Worm (Caenorhabditis elegans) whole organism, L4 larva: ENCODE results near the gene C25G4.8.

Source experiments
- F49E8.2 ChIP-seq: sonication (generic microtip); optimal IDR thresholded peaks from 2 replicates; lab custom pipeline; 2016; ENCODE audit warnings: missing compliant biosample characterization, mild to moderate bottlenecking, missing genetic modification characterization, borderline replicate concordance
- ZK546.5 ChIP-seq, 2 experiments: sonication (generic microtip); optimal IDR thresholded peaks; 2 replicates each; lab custom pipeline; 2017; ENCODE audit warnings: missing biosample characterization in 2 of 2, missing genetic modification characterization in 2 of 2
- ama-1 ChIP-seq: fragments of 150-350 bp; optimal IDR thresholded peaks from 2 replicates; lab custom pipeline; 2014; ENCODE audit warnings: inconsistent platforms, mixed read lengths
- ceh-32 ChIP-seq: sonication (generic microtip); optimal IDR thresholded peaks from 2 replicates; lab custom pipeline; 2016; ENCODE audit warnings: mild to moderate bottlenecking, missing genetic modification characterization, missing compliant biosample characterization; ENCODE audit not compliant: poor library complexity
- ceh-82 ChIP-seq: sonication (generic microtip); optimal IDR thresholded peaks from 2 replicates; lab custom pipeline; 2017; ENCODE audit warnings: missing biosample characterization, missing genetic modification characterization
- lir-3 ChIP-seq: sonication (generic microtip); optimal IDR thresholded peaks from 2 replicates; lab custom pipeline; 2016; ENCODE audit warnings: mild to moderate bottlenecking, missing genetic modification characterization, missing compliant biosample characterization
- lsy-2 ChIP-seq, 2 experiments: fragments of 150-350 bp in 1 of 2; sonication (generic microtip) in 1 of 2; optimal IDR thresholded peaks; 2 replicates each; lab custom pipeline; 2014 to 2017; ENCODE audit warnings: missing biosample characterization in 2 of 2, missing genetic modification characterization in 2 of 2
- pha-4 ChIP-seq, 2 experiments: fragments of 150-350 bp in 1 of 2; fragments of 200-800 bp in 1 of 2; sonication (Bioruptor generic) in 1 of 2; IDR thresholded peaks in 1 of 2; optimal IDR thresholded peaks in 1 of 2; 2 replicates each; pipeline versions ENCODE4 v1.3.6 to Lab custom; 2014 to 2022; ENCODE audit warnings: missing genetic modification characterization in 2 of 2, missing genetic modification reagents in 2 of 2, missing biosample characterization in 1 of 2, missing compliant biosample characterization in 1 of 2
- snpc-1.2 ChIP-seq: fragments of 200-800 bp; sonication (Bioruptor generic); IDR thresholded peaks from 2 replicates; pipeline ENCODE4 v1.3.6; 2022; ENCODE audit warnings: missing genetic modification reagents, missing genetic modification characterization, missing compliant biosample characterization
- unc-62 ChIP-seq, 3 experiments: fragments of 150-350 bp in 1 of 3; sonication (generic microtip); optimal IDR thresholded peaks in 2 of 3; peaks in 1 of 3; 1 replicate in 1 of 3; 2 replicates in 2 of 3; lab custom pipeline; 2014 to 2017; ENCODE audit warnings: missing biosample characterization in 3 of 3, missing genetic modification characterization in 3 of 3, missing genetic modification reagents in 3 of 3, missing genotype in 1 of 3
- ztf-11 ChIP-seq: fragments of 150-350 bp; optimal IDR thresholded peaks from 2 replicates; lab custom pipeline; 2014; ENCODE audit warnings: missing biosample characterization, missing genetic modification characterization

ce11 chrIV:12435442-12435841 lies 27.8 kb downstream of the C25G4.8 start, which contains the start of gene irg-4:
- TF ChIP-seq snpc-1.2 (GFP tag; lab: Robert Waterston, UW) = no peak
- TF ChIP-seq ceh-82 = no peak
- no peak for TF ChIP-seq ama-1 (lab: Kevin White, UChicago)
- no peak for TF ChIP-seq ztf-11 (tag; lab: Kevin White, UChicago)
- TF ChIP-seq unc-62 (GFP tag; optimal IDR thresholded peaks at IDR 0.05 in 1 of 2; lab: Kevin White, UChicago) = no peak
- TF ChIP-seq unc-62 (tag; optimal IDR thresholded peaks at IDR 0.05; lab: Kevin White, UChicago) = no peak
- TF ChIP-seq pha-4 (GFP tag; IDR thresholded peaks at IDR 0.05; lab: Robert Waterston, UW) = no peak
- TF ChIP-seq pha-4 (tag; optimal IDR thresholded peaks at IDR 0.05; lab: Kevin White, UChicago) = no peak
- no peak for TF ChIP-seq lsy-2 (tag; optimal IDR thresholded peaks at IDR 0.05; lab: Kevin White, UChicago)
- no peak for TF ChIP-seq F49E8.2 (tag; lab: Kevin White, UChicago)
- TF ChIP-seq ZK546.5 (tag; optimal IDR thresholded peaks at IDR 0.05; lab: Kevin White, UChicago) = no peak
- no peak for TF ChIP-seq lir-3
- TF ChIP-seq ceh-32 (tag; lab: Kevin White, UChicago) = no peak
